Fruit fly (Drosophila melanogaster): ENCODE measurements around the gene fy.

Gene fy

dm6 chr2L:8403286-8404270, 498 bp upstream of the fy start, which contains the start of gene emb (continued):
- TF ChIP-seq bab2 (GFP tag; optimal IDR thresholded peaks at IDR 0.05) (peak; percentile 43), ham (GFP tag; IDR thresholded peaks at IDR 0.05) (no peak), Atf3 (GFP tag; optimal IDR thresholded peaks at IDR 0.05) (no peak), bbx (GFP tag; IDR thresholded peaks at IDR 0.05; ENCODE audit: partially characterized antibody) (peak; percentile 96), slp2 (GFP tag; optimal IDR thresholded peaks at IDR 0.05) (peak; percentile 27), Ssrp (tag; optimal IDR thresholded peaks at IDR 0.05) (peak; percentile 33), Fer3 (tag; optimal IDR thresholded peaks at IDR 0.05) (peak; percentile 30), lmd (GFP tag; IDR thresholded peaks at IDR 0.05) (peak; percentile 21; the same call in 1 of the 2 replicates), unpg (GFP tag; optimal IDR thresholded peaks at IDR 0.05) (no peak), CG1792 (GFP tag; optimal IDR thresholded peaks at IDR 0.05) (peak; percentile 32), Stat92E (GFP tag; optimal IDR thresholded peaks at IDR 0.05) (no peak), mam (GFP tag; optimal IDR thresholded peaks at IDR 0.05) (peak; percentile 62), CG7928 (GFP tag; optimal IDR thresholded peaks at IDR 0.05) (peak; percentile 93), CG16863 (GFP tag; optimal IDR thresholded peaks at IDR 0.05) (peak; percentile 1), Opbp (GFP tag; IDR thresholded peaks at IDR 0.05; ENCODE audit: partially characterized antibody) (peak; percentile 96), lov (optimal IDR thresholded peaks at IDR 0.05) (no peak), lov (GFP tag; IDR thresholded peaks at IDR 0.05) (no peak), HLH54F (GFP tag; optimal IDR thresholded peaks at IDR 0.05) (peak; percentile 58), Doc3 (GFP tag; IDR thresholded peaks at IDR 0.05; ENCODE audit: partially characterized antibody) (peak; percentile 92), PHDP (tag; optimal IDR thresholded peaks at IDR 0.05) (no peak), caup (GFP tag; optimal IDR thresholded peaks at IDR 0.05; ENCODE audit: severe bottlenecking) (peak; percentile 36), CG2129 (GFP tag; IDR thresholded peaks at IDR 0.05; ENCODE audit: partially characterized antibody) (peak; percentile 67; the same call in 1 of the 2 replicates), CG17568 (GFP tag; optimal IDR thresholded peaks at IDR 0.05) (no peak), Xrp1 (GFP tag; IDR thresholded peaks at IDR 0.05) (peak; percentile 37; the same call in 1 of the 2 replicates), sna (GFP tag; IDR thresholded peaks at IDR 0.05; ENCODE audit: partially characterized antibody) (peak; percentile 93), Hmx (GFP tag; optimal IDR thresholded peaks at IDR 0.05) (no peak), CG7987 (GFP tag; optimal IDR thresholded peaks at IDR 0.05) (peak; percentile 57), CG4424 (GFP tag; optimal IDR thresholded peaks at IDR 0.05) (peak; percentile 73), CG10267 (tag; optimal IDR thresholded peaks at IDR 0.05) (peak; percentile 74), CG42726 (GFP tag; IDR thresholded peaks at IDR 0.05; ENCODE audit: partially characterized antibody) (peak; percentile 88), CG15479 (GFP tag; optimal IDR thresholded peaks at IDR 0.05) (no peak), CG3281 (GFP tag; optimal IDR thresholded peaks at IDR 0.05) (peak; percentile 73), nerfin-1 (tag; optimal IDR thresholded peaks at IDR 0.05) (peak; percentile 89), Dfd (GFP tag; optimal IDR thresholded peaks at IDR 0.05) (no peak), crc (GFP tag; optimal IDR thresholded peaks at IDR 0.05) (no peak), sqz (GFP tag; optimal IDR thresholded peaks at IDR 0.05) (peak; percentile 67), cg (GFP tag; optimal IDR thresholded peaks at IDR 0.05) (peak; percentile 99), ttk (GFP tag; IDR thresholded peaks at IDR 0.05) (no peak), HmgZ (tag; optimal IDR thresholded peaks at IDR 0.05) (peak; percentile 66), kni (GFP tag; optimal IDR thresholded peaks at IDR 0.05) (no peak), ssp (GFP tag; IDR thresholded peaks at IDR 0.05) (peak; percentile 68), CG13287 (GFP tag; IDR thresholded peaks at IDR 0.05; ENCODE audit: partially characterized antibody) (peak; percentile 93), CG9727 (GFP tag; optimal IDR thresholded peaks at IDR 0.05) (peak; percentile 66), NC2β (GFP tag; optimal IDR thresholded peaks at IDR 0.05) (peak; percentile 47), CG17612 (GFP tag; IDR thresholded peaks at IDR 0.05) (no peak), pan (optimal IDR thresholded peaks at IDR 0.05) (no peak), pan (GFP tag; optimal IDR thresholded peaks at IDR 0.05 in 1 of 2, IDR thresholded peaks at IDR 0.05 in 1 of 2) (peak in 1 of 2 experiments; percentile 42)
